Worm (Caenorhabditis elegans) whole organism, L1 larva: ENCODE results near the gene F10D7.4.

Experiments
- aha-1 ChIP-seq: fragments of 150-350 bp; optimal IDR thresholded peaks from 2 replicates; lab custom pipeline; 2014; ENCODE audit warnings: missing biosample characterization, missing genetic modification characterization
- aly-2 ChIP-seq: fragments of 150-350 bp; optimal IDR thresholded peaks from 2 replicates; lab custom pipeline; 2014; ENCODE audit warnings: missing biosample characterization, missing genetic modification characterization
- ama-1 ChIP-seq: fragments of 150-350 bp; optimal IDR thresholded peaks from 2 replicates; lab custom pipeline; 2014
- ceh-82 ChIP-seq, 3 experiments: fragments of 150-350 bp in 1 of 3; sonication (generic microtip) in 2 of 3; optimal IDR thresholded peaks; 2 replicates each; lab custom pipeline; 2014 to 2017; ENCODE audit warnings: missing biosample characterization in 3 of 3, missing genetic modification characterization in 3 of 3
- egl-13 ChIP-seq: sonication (generic microtip); optimal IDR thresholded peaks from 2 replicates; lab custom pipeline; 2016; ENCODE audit warnings: missing genotype, missing genetic modification reagents, missing genetic modification characterization, missing compliant biosample characterization
- irx-1 ChIP-seq: sonication (generic microtip); optimal IDR thresholded peaks from 2 replicates; lab custom pipeline; 2016; ENCODE audit warnings: missing genetic modification characterization, missing compliant biosample characterization
- lin-13 ChIP-seq: fragments of 150-350 bp; optimal IDR thresholded peaks from 2 replicates; lab custom pipeline; 2014; ENCODE audit warnings: missing biosample characterization, missing genetic modification reagents, missing genetic modification characterization
- nhr-12 ChIP-seq: sonication (generic microtip); optimal IDR thresholded peaks from 2 replicates; lab custom pipeline; 2017; ENCODE audit warnings: missing biosample characterization, missing genetic modification characterization
- nhr-71 ChIP-seq: sonication (generic microtip); optimal IDR thresholded peaks from 2 replicates; lab custom pipeline; 2016; ENCODE audit warnings: mild to moderate bottlenecking, missing genetic modification characterization, moderate library complexity, missing compliant biosample characterization
- nhr-84 ChIP-seq: sonication (generic microtip); optimal IDR thresholded peaks from 2 replicates; lab custom pipeline; 2017; ENCODE audit warnings: missing biosample characterization, missing genetic modification characterization
- pax-3 ChIP-seq: fragments of 200-800 bp; sonication (Bioruptor generic); optimal IDR thresholded peaks from 2 replicates; lab custom pipeline; 2018; ENCODE audit warnings: mild to moderate bottlenecking, missing genetic modification characterization, moderate library complexity, missing compliant biosample characterization
- sup-37 ChIP-seq: fragments of 200-800 bp; sonication (Bioruptor generic); optimal IDR thresholded peaks from 2 replicates; lab custom pipeline; 2018; ENCODE audit warnings: mild to moderate bottlenecking, missing genetic modification characterization, missing compliant biosample characterization
- unc-130 ChIP-seq: fragments of 150-350 bp; optimal IDR thresholded peaks from 2 replicates; lab custom pipeline; 2017; ENCODE audit warnings: missing biosample characterization, missing genetic modification characterization, inconsistent platforms
- unc-86 ChIP-seq: sonication (generic microtip); optimal IDR thresholded peaks from 2 replicates; lab custom pipeline; 2016; ENCODE audit warnings: missing genetic modification characterization, missing compliant biosample characterization
- zag-1 ChIP-seq: fragments of 150-350 bp; optimal IDR thresholded peaks from 2 replicates; lab custom pipeline; 2014; ENCODE audit warnings: missing biosample characterization, missing genetic modification characterization
- ztf-4 ChIP-seq: fragments of 150-350 bp; optimal IDR thresholded peaks from 2 replicates; lab custom pipeline; 2014; ENCODE audit warnings: missing biosample characterization, missing genetic modification characterization

Gene F10D7.4

DNA sequence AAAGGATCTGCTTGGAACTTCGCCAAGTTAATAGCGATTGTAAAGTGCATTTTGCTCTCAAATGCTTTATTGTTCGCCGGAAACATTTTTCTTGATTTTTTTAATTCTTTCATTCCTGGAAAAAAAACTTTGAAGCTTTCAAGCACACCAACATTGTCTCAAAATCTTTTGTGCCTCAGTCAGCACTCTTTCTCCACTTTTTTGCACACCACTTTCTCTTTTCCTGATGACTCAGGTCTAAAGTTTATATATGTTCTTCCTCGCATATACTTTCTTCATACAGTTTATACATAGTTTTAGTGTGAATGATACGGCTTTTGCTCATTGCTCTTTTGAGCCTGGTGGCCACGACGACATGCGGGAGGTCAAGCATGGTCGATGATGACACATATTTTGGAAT is 48.1 kb downstream of the F10D7.4 start, which contains the start of gene C53C11.5:
Gene C53C11.5, plus strand, starts transcription at position 301 of the 400 bp plus-strand sequence.
- TF ChIP-seq aly-2 (tag; lab: Kevin White, UChicago) (no peak), nhr-12 (tag; lab: Kevin White, UChicago) (no peak), lin-13 (GFP tag; lab: Kevin White, UChicago) (no peak), irx-1 (tag; lab: Kevin White, UChicago) (no peak), zag-1 (no peak), nhr-84 (tag; lab: Kevin White, UChicago) (no peak), egl-13 (tag; lab: Kevin White, UChicago) (no peak), aha-1 (tag; lab: Kevin White, UChicago) (no peak), ztf-4 (tag; lab: Kevin White, UChicago) (no peak), sup-37 (no peak), pax-3 (tag; lab: Kevin White, UChicago) (no peak), unc-130 (tag; lab: Kevin White, UChicago) (no peak), ama-1 (lab: Kevin White, UChicago) (no peak), unc-86 (no peak), ceh-82 (tag; optimal IDR thresholded peaks at IDR 0.05; lab: Kevin White, UChicago) (no peak), nhr-71 (no peak)
